Fruit fly (Drosophila melanogaster): ENCODE measurements around the gene CG12945.

Gene CG12945

dm6 chr3R:9770127-9770526, 20.9 kb downstream of the CG12945 start:
- no peak for TF ChIP-seq lola (GFP tag; optimal IDR thresholded peaks at IDR 0.05)
- no peak for TF ChIP-seq h (GFP tag; optimal IDR thresholded peaks at IDR 0.05)
- TF ChIP-seq Hr78 (GFP tag; optimal IDR thresholded peaks at IDR 0.05), result no peak
- no peak for TF ChIP-seq N (GFP tag; optimal IDR thresholded peaks at IDR 0.05)
- TF ChIP-seq foxo (GFP tag; optimal IDR thresholded peaks at IDR 0.05), result no peak
- TF ChIP-seq br (GFP tag; optimal IDR thresholded peaks at IDR 0.05), result no peak
- no peak for TF ChIP-seq CG32264 (GFP tag; optimal IDR thresholded peaks at IDR 0.05)
- TF ChIP-seq Hnf4 (GFP tag; optimal IDR thresholded peaks at IDR 0.05), result no peak
- no peak for TF ChIP-seq fru (GFP tag; optimal IDR thresholded peaks at IDR 0.05)
- no peak for TF ChIP-seq pan (optimal IDR thresholded peaks at IDR 0.05)
- TF ChIP-seq Hr83 (GFP tag; optimal IDR thresholded peaks at IDR 0.05; ENCODE audit: poor library complexity, severe bottlenecking), result no peak
- TF ChIP-seq Dif (GFP tag; optimal IDR thresholded peaks at IDR 0.05; ENCODE audit: partially characterized antibody), result no peak
- no peak for TF ChIP-seq Sp1 (GFP tag; optimal IDR thresholded peaks at IDR 0.05)

dm6 chr3R:9768884-9769283, 22.1 kb downstream of the CG12945 start, which contains the start of gene MED6:
Gene MED6 (minus strand): TSS chr3R:9768984.
- no peak for TF ChIP-seq Hr83 (GFP tag; optimal IDR thresholded peaks at IDR 0.05; ENCODE audit: poor library complexity, severe bottlenecking)
- no peak for TF ChIP-seq GATAd (GFP tag; optimal IDR thresholded peaks at IDR 0.05)
- TF ChIP-seq lola (GFP tag; optimal IDR thresholded peaks at IDR 0.05), result no peak
- TF ChIP-seq brk (GFP tag; optimal IDR thresholded peaks at IDR 0.05), result no peak

- TF ChIP-seq Hr83 (GFP tag; optimal IDR thresholded peaks at IDR 0.05; ENCODE audit: poor library complexity, severe bottlenecking), result peak; percentile 93
- peak; percentile 50 for TF ChIP-seq Sp1 (GFP tag; optimal IDR thresholded peaks at IDR 0.05)
- no peak for TF ChIP-seq CrebA (GFP tag; optimal IDR thresholded peaks at IDR 0.05; ENCODE audit: borderline replicate concordance)
- peak; percentile 48 for TF ChIP-seq dsf (GFP tag; optimal IDR thresholded peaks at IDR 0.05; ENCODE audit: borderline replicate concordance)
- TF ChIP-seq lola (GFP tag; optimal IDR thresholded peaks at IDR 0.05), result no peak
- no peak for TF ChIP-seq sage (GFP tag; optimal IDR thresholded peaks at IDR 0.05)
- peak; percentile 32 for TF ChIP-seq sv (GFP tag; optimal IDR thresholded peaks at IDR 0.05)
- TF ChIP-seq Hr78 (GFP tag; optimal IDR thresholded peaks at IDR 0.05), result no peak
- no peak for TF ChIP-seq usp (GFP tag; optimal IDR thresholded peaks at IDR 0.05)
- peak; percentile 88 for TF ChIP-seq rgr (GFP tag; optimal IDR thresholded peaks at IDR 0.05)
- no peak for TF ChIP-seq tai (GFP tag; optimal IDR thresholded peaks at IDR 0.05)
- TF ChIP-seq woc (GFP tag; optimal IDR thresholded peaks at IDR 0.05), result peak; percentile 60
- TF ChIP-seq Hnf4 (GFP tag; optimal IDR thresholded peaks at IDR 0.05), result peak; percentile 88
- no peak for TF ChIP-seq Vsx2 (GFP tag; optimal IDR thresholded peaks at IDR 0.05; ENCODE audit: partially characterized antibody)
- no peak for TF ChIP-seq N (GFP tag; optimal IDR thresholded peaks at IDR 0.05)
- peak; percentile 70 for TF ChIP-seq ey (GFP tag; optimal IDR thresholded peaks at IDR 0.05)
- peak in 1 of 2 experiments; percentile 84 for TF ChIP-seq foxo (GFP tag; optimal IDR thresholded peaks at IDR 0.05)
- TF ChIP-seq CG32264 (GFP tag; optimal IDR thresholded peaks at IDR 0.05), result peak; percentile 22
- peak; percentile 42 for TF ChIP-seq Dif (GFP tag; optimal IDR thresholded peaks at IDR 0.05; ENCODE audit: partially characterized antibody)
- TF ChIP-seq dmrt93B (GFP tag; optimal IDR thresholded peaks at IDR 0.05), result no peak
- TF ChIP-seq CG9705 (GFP tag; optimal IDR thresholded peaks at IDR 0.05), result peak; percentile 62
- no peak for TF ChIP-seq GATAd (GFP tag; optimal IDR thresholded peaks at IDR 0.05)
- TF ChIP-seq Myc (optimal IDR thresholded peaks at IDR 0.05), result peak; percentile 3
- TF ChIP-seq Mio (GFP tag; optimal IDR thresholded peaks at IDR 0.05), result peak; percentile 31
- TF ChIP-seq psq (GFP tag; optimal IDR thresholded peaks at IDR 0.05), result peak; percentile 50
- TF ChIP-seq Rel (GFP tag; optimal IDR thresholded peaks at IDR 0.05), result no peak
- peak; percentile 77 for TF ChIP-seq Rel (tag; optimal IDR thresholded peaks at IDR 0.05)
- peak; percentile 80 for TF ChIP-seq Jra (GFP tag; optimal IDR thresholded peaks at IDR 0.05)
- peak; percentile 30 for TF ChIP-seq jim (GFP tag; optimal IDR thresholded peaks at IDR 0.05)
- TF ChIP-seq OdsH (GFP tag; optimal IDR thresholded peaks at IDR 0.05), result peak; percentile 71
- peak in 1 of 2 experiments; percentile 22 for TF ChIP-seq dl (GFP tag; optimal IDR thresholded peaks at IDR 0.05; ENCODE audit: insufficient read depth in 1 of 2, partially characterized antibody in 2 of 2)
- peak; percentile 70 for TF ChIP-seq fru (GFP tag; optimal IDR thresholded peaks at IDR 0.05)
- peak; percentile 84 for TF ChIP-seq h (GFP tag; optimal IDR thresholded peaks at IDR 0.05)
- peak; percentile 80 for TF ChIP-seq br (GFP tag; optimal IDR thresholded peaks at IDR 0.05)
- no peak for TF ChIP-seq pan (optimal IDR thresholded peaks at IDR 0.05)
- TF ChIP-seq Dfd (GFP tag; optimal IDR thresholded peaks at IDR 0.05), result no peak
- no peak for TF ChIP-seq brk (GFP tag; optimal IDR thresholded peaks at IDR 0.05)
- no peak for TF ChIP-seq Abd-B (GFP tag; optimal IDR thresholded peaks at IDR 0.05)
- peak; percentile 54 for TF ChIP-seq HLH106 (tag; optimal IDR thresholded peaks at IDR 0.05)
Measured at dm6 chr3R:9767620-9768592, 23.1 kb downstream of the CG12945 start, which contains the start of gene Naa80. Gene Naa80 (plus strand): TSS chr3R:9767834.
